Worm (Caenorhabditis elegans) whole organism, midembryonic: Measurements from ENCODE around the gene F36H5.10.

Experiments
- T22C8.4 ChIP-seq: fragments of 200-800 bp; sonication (Bioruptor generic); IDR thresholded peaks from 2 replicates; pipeline ENCODE4 v1.3.6; 2022; ENCODE audit warnings: missing genetic modification characterization, missing compliant biosample characterization
- cog-1 ChIP-seq: sonication (generic microtip); optimal IDR thresholded peaks from 2 replicates; lab custom pipeline; 2016; ENCODE audit warnings: missing genetic modification characterization, missing compliant biosample characterization
- flt-1 ChIP-seq: fragments of 200-800 bp; sonication (Bioruptor generic); IDR thresholded peaks from 2 replicates; pipeline ENCODE4 v1.3.6; 2022; ENCODE audit warnings: missing genetic modification characterization, missing compliant biosample characterization
- klf-2 ChIP-seq: fragments of 200-800 bp; sonication (Bioruptor generic); conservative IDR thresholded peaks from 2 replicates; pipeline ENCODE4 v1.3.6; 2022; ENCODE audit warnings: missing genetic modification reagents, missing genetic modification characterization, missing compliant biosample characterization
- med-1 ChIP-seq: sonication (generic microtip); optimal IDR thresholded peaks from 2 replicates; lab custom pipeline; 2017; ENCODE audit warnings: missing genetic modification characterization, mild to moderate bottlenecking, missing compliant biosample characterization, antibody characterized with exemption, missing genetic modification reagents; ENCODE audit not compliant: insufficient read depth
- ref-1 ChIP-seq: fragments of 200-800 bp; sonication (Bioruptor generic); conservative IDR thresholded peaks from 2 replicates; pipeline ENCODE4 v1.3.6; 2022; ENCODE audit warnings: missing genetic modification reagents, missing genetic modification characterization, missing compliant biosample characterization
- tab-1 ChIP-seq: fragments of 200-800 bp; sonication (Bioruptor generic); IDR thresholded peaks from 2 replicates; pipeline ENCODE4 v1.3.6; 2022; ENCODE audit warnings: missing genetic modification characterization, missing compliant biosample characterization
- ztf-23 ChIP-seq: fragments of 200-800 bp; sonication (Bioruptor generic); IDR thresholded peaks from 2 replicates; pipeline ENCODE4 v1.3.6; 2022; ENCODE audit warnings: missing genetic modification reagents, missing genetic modification characterization, missing compliant biosample characterization
- ztf-29 ChIP-seq: fragments of 200-800 bp; sonication (Bioruptor generic); IDR thresholded peaks from 2 replicates; pipeline ENCODE4 v1.3.6; 2022; ENCODE audit warnings: missing genetic modification reagents, missing genetic modification characterization, missing compliant biosample characterization

Gene F36H5.10

DNA sequence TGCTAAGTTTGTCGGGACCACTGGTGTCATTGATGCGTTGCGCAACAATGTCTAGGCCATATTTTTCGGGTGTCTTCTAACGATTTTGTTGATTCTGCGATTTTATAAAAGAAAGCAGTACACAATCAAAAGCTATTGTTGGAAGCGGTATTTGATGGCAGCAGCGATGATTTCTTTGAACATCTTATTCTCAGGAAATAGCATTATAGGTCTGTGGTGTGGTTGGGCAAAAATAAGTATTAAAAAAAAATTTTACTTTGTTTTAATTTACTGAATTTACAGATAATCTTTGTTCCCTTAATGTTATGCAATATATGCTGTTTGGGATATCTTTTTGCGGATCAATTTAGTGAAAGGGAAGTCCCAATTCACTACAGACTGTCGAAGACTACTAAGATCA, at the start of gene F36H5.10:
TSS of gene F36H5.10 (plus strand) at position 301 of the 400 bp plus-strand sequence.
- TF ChIP-seq ztf-23 (GFP tag; lab: Robert Waterston, UW), result no peak

DNA sequence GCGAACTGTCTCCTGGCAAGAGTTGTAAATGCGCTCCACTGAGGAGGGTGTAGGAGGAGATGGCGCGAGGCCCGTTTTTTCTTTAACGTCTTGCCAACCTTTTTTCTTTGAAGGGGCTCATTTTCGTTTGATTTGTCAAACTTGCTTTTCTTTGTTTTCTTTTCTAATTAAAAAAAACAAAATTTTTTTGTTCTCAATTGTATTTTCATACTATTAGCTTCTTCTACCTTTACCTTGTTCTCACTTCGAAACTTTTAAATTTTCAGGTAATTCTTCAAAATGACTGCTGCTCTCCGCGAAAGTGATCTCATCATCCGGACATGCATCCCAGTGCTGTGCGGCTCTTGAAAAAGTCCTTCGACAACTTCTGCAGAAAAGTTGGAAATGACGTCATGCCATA, 47.2 kb upstream of the F36H5.10 start, which contains the start of gene fbxa-184:
TSS of gene fbxa-184 (plus strand) at position 301 of the 400 bp plus-strand sequence.
- no peak for TF ChIP-seq tab-1 (GFP tag; lab: Robert Waterston, UW)
- no peak for TF ChIP-seq ztf-23 (GFP tag; lab: Robert Waterston, UW)
- no peak for TF ChIP-seq klf-2 (GFP tag; lab: Robert Waterston, UW)
- no peak for TF ChIP-seq T22C8.4 (GFP tag; lab: Robert Waterston, UW)
- no peak for TF ChIP-seq cog-1 (tag; lab: Kevin White, UChicago)
- TF ChIP-seq ztf-29 (GFP tag; lab: Robert Waterston, UW), result no peak
- no peak for TF ChIP-seq flt-1
- no peak for TF ChIP-seq ref-1 (GFP tag; lab: Robert Waterston, UW)
- TF ChIP-seq med-1 (GFP tag; lab: Kevin White, UChicago), result no peak

ce11 chrII:1712938-1713337, 44.2 kb upstream of the F36H5.10 start, which contains the start of gene btb-7:
Gene btb-7, plus strand, starts transcription at chrII:1713238.
- TF ChIP-seq ztf-29 (GFP tag; lab: Robert Waterston, UW) (no peak), ztf-23 (GFP tag; lab: Robert Waterston, UW) (no peak)

DNA sequence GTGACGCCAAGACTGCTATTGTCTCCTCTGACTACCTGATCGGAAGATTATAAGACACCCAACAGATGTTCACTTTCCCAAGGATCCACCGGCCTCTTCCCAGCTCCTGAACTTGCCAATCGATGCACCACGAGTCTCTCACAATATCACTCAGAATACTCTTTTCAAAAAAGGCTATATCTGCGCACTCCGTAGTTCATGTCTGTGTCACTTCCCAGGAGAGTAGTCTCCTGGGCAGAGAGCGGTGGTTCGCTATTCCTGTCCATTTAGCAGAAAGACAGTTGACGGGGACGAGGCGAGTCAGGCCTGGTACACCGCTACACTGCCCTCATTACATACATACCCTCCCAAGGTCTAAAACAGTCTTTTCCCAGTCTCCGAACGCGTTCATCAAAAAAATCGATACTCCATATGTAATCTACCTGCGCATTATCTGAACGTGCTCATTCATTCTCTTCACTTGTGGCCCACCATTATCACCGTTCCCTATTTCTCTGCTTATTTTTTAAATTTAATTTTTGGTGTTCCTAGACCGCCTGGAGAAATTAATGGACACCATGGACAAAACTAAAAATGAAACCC, 42.3 kb upstream of the F36H5.10 start, which contains the start of gene btb-6:
TSS of gene btb-6 (plus strand) at position 532 of the 582 bp plus-strand sequence.
- TF ChIP-seq ztf-29 (GFP tag; lab: Robert Waterston, UW) (no peak), tab-1 (GFP tag; lab: Robert Waterston, UW) (0 out of 2 replicates have a peak, but pooled peaks have one; percentile 53)

ce11 chrII:1719153-1719552, 38.0 kb upstream of the F36H5.10 start, which contains the start of gene fbxb-48:
Gene fbxb-48, minus strand, starts transcription at chrII:1719253.
- TF ChIP-seq flt-1 (no peak), klf-2 (GFP tag; lab: Robert Waterston, UW) (no peak), med-1 (GFP tag; lab: Kevin White, UChicago) (no peak)

DNA sequence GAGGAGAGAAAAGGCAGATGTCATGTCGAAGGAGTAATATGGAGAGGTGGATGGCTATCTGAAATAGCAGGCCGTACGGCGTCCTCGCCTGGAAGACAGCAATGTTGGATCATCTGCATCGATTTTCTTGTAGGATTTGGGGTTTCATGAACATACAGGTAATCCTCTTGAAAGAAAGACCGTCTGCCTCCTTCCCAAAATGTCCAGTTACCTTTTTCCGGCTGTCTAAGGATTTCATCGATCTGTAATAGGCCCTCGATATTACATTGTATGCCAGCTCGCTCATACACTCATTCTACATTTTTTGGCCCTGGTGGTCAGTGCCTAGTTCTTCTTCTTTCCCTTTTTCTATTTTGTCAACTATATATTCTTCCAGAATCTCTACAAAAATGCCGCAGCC, 34.7 kb upstream of the F36H5.10 start, which contains the start of the genes fbxb-5 and btb-8:
TSS of gene fbxb-5 (minus strand) at position 101 of the 400 bp plus-strand sequence.
TSS of gene btb-8 (plus strand) at position 377 of the 400 bp plus-strand sequence.
- TF ChIP-seq cog-1 (tag; lab: Kevin White, UChicago) (no peak), ref-1 (GFP tag; lab: Robert Waterston, UW) (no peak), ztf-29 (GFP tag; lab: Robert Waterston, UW) (no peak), T22C8.4 (GFP tag; lab: Robert Waterston, UW) (no peak), ztf-23 (GFP tag; lab: Robert Waterston, UW) (no peak), klf-2 (GFP tag; lab: Robert Waterston, UW) (no peak), med-1 (GFP tag; lab: Kevin White, UChicago) (no peak), flt-1 (no peak), tab-1 (GFP tag; lab: Robert Waterston, UW) (no peak)

- no peak for TF ChIP-seq tab-1 (GFP tag; lab: Robert Waterston, UW)
- TF ChIP-seq flt-1, result no peak
- no peak for TF ChIP-seq cog-1 (tag; lab: Kevin White, UChicago)
- TF ChIP-seq ztf-23 (GFP tag; lab: Robert Waterston, UW), result no peak
- TF ChIP-seq klf-2 (GFP tag; lab: Robert Waterston, UW), result no peak
- no peak for TF ChIP-seq med-1 (GFP tag; lab: Kevin White, UChicago)
- TF ChIP-seq ref-1 (GFP tag; lab: Robert Waterston, UW), result no peak
Observed at ce11 chrII:1724314-1724713, 32.8 kb upstream of the F36H5.10 start, which contains the start of gene fbxb-11. Gene fbxb-11, plus strand, starts transcription at chrII:1724614.

DNA sequence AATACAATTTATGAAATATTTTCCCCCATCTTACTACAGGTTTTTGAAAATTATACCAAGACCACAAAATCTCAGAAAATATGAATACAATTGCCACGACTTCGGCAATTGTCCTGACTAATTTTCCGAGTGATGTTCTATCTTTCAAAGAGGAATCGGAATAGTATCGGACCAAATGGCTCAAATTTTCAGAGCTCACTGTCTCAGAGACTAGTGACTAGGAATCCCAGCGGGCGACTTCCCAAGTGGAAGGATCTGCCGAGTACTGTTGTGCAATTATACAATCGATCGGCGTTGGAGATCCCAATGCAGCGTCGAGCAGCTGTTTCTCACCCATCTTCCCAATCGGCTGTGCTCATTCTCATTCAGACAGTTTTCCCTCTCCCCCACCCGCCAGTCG, 31.4 kb upstream of the F36H5.10 start, which contains the start of gene F45C12.17:
TSS of gene F45C12.17 (plus strand) at position 377 of the 400 bp plus-strand sequence.
- 0 out of 2 replicates have a peak, but pooled peaks have one; percentile 21 for TF ChIP-seq flt-1
- TF ChIP-seq T22C8.4 (GFP tag; lab: Robert Waterston, UW), result no peak

- TF ChIP-seq tab-1 (GFP tag; lab: Robert Waterston, UW), result no peak
- no peak for TF ChIP-seq ztf-29 (GFP tag; lab: Robert Waterston, UW)
- no peak for TF ChIP-seq T22C8.4 (GFP tag; lab: Robert Waterston, UW)
- TF ChIP-seq klf-2 (GFP tag; lab: Robert Waterston, UW), result no peak
- TF ChIP-seq flt-1, result no peak
- TF ChIP-seq med-1 (GFP tag; lab: Kevin White, UChicago), result no peak
- TF ChIP-seq cog-1 (tag; lab: Kevin White, UChicago), result no peak
- TF ChIP-seq ztf-23 (GFP tag; lab: Robert Waterston, UW), result no peak
Observed at ce11 chrII:1728253-1728652, 28.9 kb upstream of the F36H5.10 start, which contains the start of gene btb-9. Gene btb-9, plus strand, starts transcription at chrII:1728506.

- TF ChIP-seq ztf-29 (GFP tag; lab: Robert Waterston, UW) (no peak), flt-1 (no peak), tab-1 (GFP tag; lab: Robert Waterston, UW) (no peak), klf-2 (GFP tag; lab: Robert Waterston, UW) (no peak), ztf-23 (GFP tag; lab: Robert Waterston, UW) (no peak), ref-1 (GFP tag; lab: Robert Waterston, UW) (no peak), T22C8.4 (GFP tag; lab: Robert Waterston, UW) (no peak), cog-1 (tag; lab: Kevin White, UChicago) (no peak), med-1 (GFP tag; lab: Kevin White, UChicago) (no peak)
Observed at ce11 chrII:1730103-1730502, 27.0 kb upstream of the F36H5.10 start, which contains the start of gene ceh-81. Gene ceh-81, plus strand, starts transcription at chrII:1730403.
